Fruit fly (Drosophila melanogaster): Measurements from ENCODE around the gene Rchy1.

DNA sequence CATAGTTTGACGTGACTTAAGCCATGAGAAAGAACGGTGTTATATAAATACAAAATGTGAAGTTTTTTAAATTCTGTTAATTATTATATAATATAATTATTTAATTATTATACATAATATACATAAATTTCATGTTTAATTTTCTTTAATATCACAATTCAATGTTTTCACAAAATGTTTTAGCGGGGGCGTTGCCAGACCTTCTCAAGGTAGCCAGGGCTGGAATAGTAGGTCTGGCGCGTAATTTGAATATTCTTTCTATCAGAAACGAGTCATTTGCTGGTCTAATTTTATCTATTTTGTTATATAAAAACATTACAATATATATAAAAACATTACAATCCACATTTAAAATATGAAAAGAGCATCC is 17.1 kb downstream of the Rchy1 start, which contains the start of gene Acox3:
- TF ChIP-seq CG7101 (tag; optimal IDR thresholded peaks at IDR 0.05) (no peak), pad (GFP tag; optimal IDR thresholded peaks at IDR 0.05) (no peak)
